Worm (Caenorhabditis elegans): ENCODE measurements around the gene tufm-1.

DNA sequence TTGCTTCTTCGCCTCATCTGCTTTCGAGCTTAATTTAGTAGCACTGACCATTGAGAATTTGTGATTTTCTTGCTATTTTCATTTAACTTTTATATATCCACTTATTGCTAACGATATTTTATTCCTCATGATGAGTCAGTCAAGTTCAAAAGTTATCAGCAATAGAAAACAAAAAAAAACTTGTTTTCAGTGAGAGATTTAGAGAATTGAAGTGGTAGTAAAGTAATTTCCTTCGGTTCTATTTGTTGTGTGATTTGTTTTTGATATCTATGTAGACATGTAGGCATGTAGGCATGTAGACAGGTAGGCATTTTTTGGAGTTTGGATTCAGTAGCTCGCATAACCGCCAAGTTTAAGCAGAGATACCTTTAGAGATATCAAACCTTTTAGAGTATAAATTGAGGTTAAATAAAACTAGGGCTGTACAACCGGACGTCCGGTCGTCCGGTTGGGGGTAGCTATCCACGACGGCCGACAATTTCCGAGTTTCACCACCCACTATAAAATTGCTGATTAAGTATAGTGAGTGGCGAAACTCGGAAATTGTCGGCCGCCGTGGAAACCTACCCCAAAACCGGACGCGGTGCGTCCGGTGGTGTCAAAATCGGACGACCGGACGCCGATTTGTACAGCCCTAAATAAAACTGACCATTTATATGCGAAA, 26.2 kb upstream of the tufm-1 start, which contains the start of gene Y71H2AR.2:
- no peak for TF ChIP-seq tab-1 (GFP tag; IDR thresholded peaks at IDR 0.05)
- TF ChIP-seq cog-1 (tag; optimal IDR thresholded peaks at IDR 0.05): no peak
- TF ChIP-seq flt-1 (GFP tag; IDR thresholded peaks at IDR 0.05): no peak
- no peak for TF ChIP-seq klf-2 (GFP tag; conservative IDR thresholded peaks at IDR 0.05)
- no peak for TF ChIP-seq ztf-23 (GFP tag; IDR thresholded peaks at IDR 0.05)
